Worm (Caenorhabditis elegans) whole organism, L4 larva: Measurements from ENCODE around the gene ndub-3.

Experiments
- F26F4.8 ChIP-seq: fragments of 200-800 bp; sonication (Bioruptor generic); conservative IDR thresholded peaks from 2 replicates; pipeline ENCODE4 v1.3.6; 2022; ENCODE audit warnings: missing genetic modification characterization, missing compliant biosample characterization
- F37D6.2 ChIP-seq: sonication (generic microtip); optimal IDR thresholded peaks from 2 replicates; lab custom pipeline; 2016; ENCODE audit warnings: mild to moderate bottlenecking, missing genetic modification characterization, missing compliant biosample characterization
- T20F7.1 ChIP-seq: fragments of 200-800 bp; sonication (Bioruptor generic); optimal IDR thresholded peaks from 2 replicates; lab custom pipeline; 2018; ENCODE audit warnings: mild to moderate bottlenecking, missing genetic modification characterization, missing compliant biosample characterization
- Y105C5A.15 ChIP-seq: fragments of 200-800 bp; sonication (Bioruptor generic); IDR thresholded peaks from 2 replicates; pipeline ENCODE4 v1.3.6; 2022; ENCODE audit warnings: missing genetic modification characterization, missing compliant biosample characterization
- Y5F2A.4 ChIP-seq: fragments of 200-800 bp; sonication (Bioruptor generic); optimal IDR thresholded peaks from 2 replicates; lab custom pipeline; 2018; ENCODE audit warnings: mild to moderate bottlenecking, missing genetic modification characterization, missing compliant biosample characterization
- ZK337.2 ChIP-seq: fragments of 200-800 bp; sonication (Bioruptor generic); IDR thresholded peaks from 2 replicates; pipeline ENCODE4 v1.3.6; 2022; ENCODE audit warnings: missing genetic modification reagents, missing genetic modification characterization, missing compliant biosample characterization
- daf-8 ChIP-seq: fragments of 200-800 bp; sonication (Bioruptor generic); IDR thresholded peaks from 2 replicates; pipeline ENCODE4 v1.3.6; 2022; ENCODE audit warnings: missing genetic modification characterization, missing compliant biosample characterization
- duxl-1 ChIP-seq: sonication (generic microtip); optimal IDR thresholded peaks from 2 replicates; lab custom pipeline; 2016; ENCODE audit warnings: mild to moderate bottlenecking, missing genetic modification characterization, moderate library complexity, missing compliant biosample characterization; ENCODE audit not compliant: poor library complexity
- dve-1 ChIP-seq: sonication (generic microtip); optimal IDR thresholded peaks from 2 replicates; lab custom pipeline; 2017; ENCODE audit warnings: antibody characterized with exemption, mild to moderate bottlenecking, missing genetic modification characterization, missing compliant biosample characterization; ENCODE audit not compliant: insufficient read depth
- fkh-10 ChIP-seq: fragments of 150-350 bp; optimal IDR thresholded peaks from 2 replicates; lab custom pipeline; 2014; ENCODE audit warnings: missing biosample characterization, missing genetic modification reagents, missing genetic modification characterization
- hlh-11 ChIP-seq: fragments of 200-800 bp; sonication (Bioruptor generic); optimal IDR thresholded peaks from 2 replicates; lab custom pipeline; 2018; ENCODE audit warnings: mild to moderate bottlenecking, missing genetic modification characterization, missing compliant biosample characterization
- hmg-1.1 ChIP-seq: fragments of 200-800 bp; sonication (Bioruptor generic); IDR thresholded peaks from 2 replicates; pipeline ENCODE4 v1.3.6; 2022; ENCODE audit warnings: missing genetic modification reagents, missing genetic modification characterization, missing compliant biosample characterization
- lim-7 ChIP-seq: fragments of 200-800 bp; sonication (Bioruptor generic); IDR thresholded peaks from 2 replicates; pipeline ENCODE4 v1.3.6; 2022; ENCODE audit warnings: missing genetic modification characterization, missing compliant biosample characterization
- lin-13 ChIP-seq: fragments of 150-350 bp; optimal IDR thresholded peaks from 2 replicates; lab custom pipeline; 2014; ENCODE audit warnings: missing biosample characterization, missing genetic modification reagents, missing genetic modification characterization
- lin-15B ChIP-seq: fragments of 150-350 bp; sonication (generic microtip); optimal IDR thresholded peaks from 3 replicates; lab custom pipeline; 2014; ENCODE audit warnings: missing biosample characterization, missing genetic modification characterization
- lin-29 ChIP-seq: fragments of 200-800 bp; sonication (Bioruptor generic); IDR thresholded peaks from 2 replicates; pipeline ENCODE4 v1.3.6; 2022; ENCODE audit warnings: missing genetic modification reagents, missing genetic modification characterization, missing compliant biosample characterization
- lir-3 ChIP-seq: sonication (generic microtip); optimal IDR thresholded peaks from 2 replicates; lab custom pipeline; 2016; ENCODE audit warnings: mild to moderate bottlenecking, missing genetic modification characterization, missing compliant biosample characterization
- lsy-2 ChIP-seq, 2 experiments: fragments of 150-350 bp in 1 of 2; sonication (generic microtip) in 1 of 2; optimal IDR thresholded peaks; 2 replicates each; lab custom pipeline; 2014 to 2017; ENCODE audit warnings: missing biosample characterization in 2 of 2, missing genetic modification characterization in 2 of 2
- madf-9 ChIP-seq: fragments of 200-800 bp; sonication (Bioruptor generic); conservative IDR thresholded peaks from 2 replicates; pipeline ENCODE4 v1.3.6; 2022; ENCODE audit warnings: missing genetic modification reagents, missing genetic modification characterization, missing compliant biosample characterization
- mdl-1 ChIP-seq, 2 experiments: fragments of 150-350 bp in 1 of 2; sonication (generic microtip) in 1 of 2; optimal IDR thresholded peaks; 2 replicates each; lab custom pipeline; 2014 to 2017; ENCODE audit warnings: missing biosample characterization in 2 of 2, missing genetic modification characterization in 2 of 2
- mep-1 ChIP-seq: fragments of 150-350 bp; sonication (generic microtip); optimal IDR thresholded peaks from 3 replicates; lab custom pipeline; 2014; ENCODE audit warnings: missing biosample characterization, missing genetic modification characterization
- mes-2 ChIP-seq: sonication (generic microtip); optimal IDR thresholded peaks from 2 replicates; lab custom pipeline; 2016; ENCODE audit warnings: missing genotype, mild to moderate bottlenecking, missing genetic modification characterization, missing compliant biosample characterization; ENCODE audit not compliant: poor library complexity, severe bottlenecking
- nhr-102 ChIP-seq: sonication (generic microtip); optimal IDR thresholded peaks from 2 replicates; lab custom pipeline; 2016; ENCODE audit warnings: mild to moderate bottlenecking, missing genetic modification characterization, moderate library complexity, missing compliant biosample characterization
- nhr-237 ChIP-seq: sonication (generic microtip); optimal IDR thresholded peaks from 2 replicates; lab custom pipeline; 2017; ENCODE audit warnings: missing biosample characterization, missing genetic modification characterization
- nhr-42 ChIP-seq: fragments of 200-800 bp; sonication (Bioruptor generic); IDR thresholded peaks from 2 replicates; pipeline ENCODE4 v1.3.6; 2022; ENCODE audit warnings: missing genetic modification characterization, missing compliant biosample characterization
- nhr-48 ChIP-seq: sonication (generic microtip); optimal IDR thresholded peaks from 2 replicates; lab custom pipeline; 2016; ENCODE audit warnings: mild to moderate bottlenecking, missing genetic modification characterization, missing compliant biosample characterization
- nhr-6 ChIP-seq: fragments of 150-350 bp; optimal IDR thresholded peaks from 2 replicates; lab custom pipeline; 2014; ENCODE audit warnings: missing biosample characterization, missing genetic modification characterization
- nhr-77 ChIP-seq: fragments of 150-350 bp; optimal IDR thresholded peaks from 2 replicates; lab custom pipeline; 2014; ENCODE audit warnings: missing biosample characterization, missing genetic modification characterization
- rbr-2 ChIP-seq: sonication (generic microtip); optimal IDR thresholded peaks from 2 replicates; lab custom pipeline; 2016; ENCODE audit warnings: missing genotype, missing genetic modification characterization, missing compliant biosample characterization
- saeg-2 ChIP-seq: fragments of 200-800 bp; sonication (Bioruptor generic); IDR thresholded peaks from 2 replicates; pipeline ENCODE4 v1.3.6; 2022; ENCODE audit warnings: missing genetic modification reagents, missing genetic modification characterization, missing compliant biosample characterization
- snpc-4 ChIP-seq: fragments of 150-350 bp; optimal IDR thresholded peaks from 2 replicates; lab custom pipeline; 2014; ENCODE audit warnings: missing biosample characterization, missing genetic modification characterization
- spr-1 ChIP-seq: sonication (generic microtip); optimal IDR thresholded peaks from 2 replicates; lab custom pipeline; 2016; ENCODE audit warnings: mild to moderate bottlenecking, missing genetic modification characterization, missing compliant biosample characterization
- spr-3 ChIP-seq: fragments of 200-800 bp; sonication (Bioruptor generic); optimal IDR thresholded peaks from 2 replicates; lab custom pipeline; 2018; ENCODE audit warnings: mild to moderate bottlenecking, missing genetic modification characterization, missing compliant biosample characterization
- unc-130 ChIP-seq: sonication (generic microtip); optimal IDR thresholded peaks from 2 replicates; lab custom pipeline; 2016; ENCODE audit warnings: missing genetic modification reagents, missing genetic modification characterization, missing compliant biosample characterization
- unc-39 ChIP-seq: sonication (generic microtip); optimal IDR thresholded peaks from 2 replicates; lab custom pipeline; 2017; ENCODE audit warnings: missing biosample characterization, missing genetic modification characterization
- unc-62 ChIP-seq, 3 experiments: fragments of 150-350 bp in 1 of 3; sonication (generic microtip); optimal IDR thresholded peaks in 2 of 3; peaks in 1 of 3; 1 replicate in 1 of 3; 2 replicates in 2 of 3; lab custom pipeline; 2014 to 2017; ENCODE audit warnings: missing biosample characterization in 3 of 3, missing genetic modification characterization in 3 of 3, missing genetic modification reagents in 3 of 3, missing genotype in 1 of 3
- vab-7 ChIP-seq: fragments of 200-800 bp; sonication (Bioruptor generic); IDR thresholded peaks from 2 replicates; pipeline ENCODE4 v1.3.6; 2022; ENCODE audit warnings: missing genetic modification reagents, missing genetic modification characterization, missing compliant biosample characterization
- zfp-2 ChIP-seq: sonication (generic microtip); optimal IDR thresholded peaks from 2 replicates; lab custom pipeline; 2016; ENCODE audit warnings: mild to moderate bottlenecking, missing genetic modification characterization, missing compliant biosample characterization

The ndub-3 gene

DNA sequence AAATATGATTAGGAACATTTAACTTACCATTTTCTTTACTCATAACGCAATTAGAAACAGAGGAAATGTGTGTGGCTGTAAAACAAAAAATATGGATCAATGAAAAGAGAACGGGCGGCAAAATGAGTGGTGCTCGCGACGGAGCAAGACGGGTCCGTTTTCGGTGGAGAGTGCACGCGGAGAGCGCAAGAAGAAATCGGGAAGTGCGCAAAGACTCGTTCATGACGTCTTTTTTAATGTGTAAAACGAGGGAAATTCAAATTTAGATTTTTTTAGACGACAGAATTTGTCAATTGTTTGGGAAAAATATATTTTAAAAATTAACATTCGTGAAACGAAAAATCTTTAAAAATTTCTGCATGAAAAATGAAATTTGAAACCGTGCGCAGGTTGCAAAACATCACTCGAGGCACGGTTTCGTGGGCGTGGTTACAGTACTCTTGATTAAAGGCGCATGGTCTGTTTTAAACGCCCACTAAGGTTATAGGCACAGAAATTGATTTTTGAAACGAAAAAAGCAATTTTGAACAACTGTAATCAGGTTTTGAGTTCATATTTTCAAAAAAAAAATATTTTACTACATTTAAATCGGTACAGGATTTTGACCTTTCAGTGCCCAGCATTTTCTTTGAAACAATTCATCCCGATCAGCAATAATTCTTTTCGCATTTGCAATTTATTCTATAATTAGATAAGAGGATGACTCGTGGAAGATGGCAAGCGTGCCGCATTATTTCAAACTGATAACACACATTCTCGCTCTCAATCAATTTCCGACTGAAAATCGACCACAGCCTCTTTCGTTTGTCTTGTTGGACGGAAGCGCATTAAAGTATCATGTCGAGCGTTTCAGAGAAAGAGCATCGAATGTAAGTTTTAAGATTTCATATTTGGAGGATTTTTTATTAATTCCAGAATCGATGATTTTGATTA, 4.8 kb upstream of the ndub-3 start, which contains the start of the genes szy-20 and C18E9.5 (continued):
- TF ChIP-seq vab-7 (0 out of 2 replicates have a peak, but pooled peaks have one; percentile 13), daf-8 (GFP tag; lab: Robert Waterston, UW) (no peak), mes-2 (tag; lab: Kevin White, UChicago) (peak; percentile 75), spr-3 (GFP tag; lab: Kevin White, UChicago) (no peak), T20F7.1 (GFP tag; lab: Kevin White, UChicago) (peak; percentile 87), dve-1 (tag; lab: Kevin White, UChicago) (peak; percentile 60), hlh-11 (peak; percentile 48), Y5F2A.4 (GFP tag; lab: Kevin White, UChicago) (no peak), fkh-10 (GFP tag; lab: Kevin White, UChicago) (peak; percentile 52), nhr-237 (tag; lab: Kevin White, UChicago) (no peak), zfp-2 (tag; lab: Kevin White, UChicago) (no peak), hmg-1.1 (GFP tag; lab: Robert Waterston, UW) (peak; percentile 70), spr-1 (tag; lab: Kevin White, UChicago) (no peak), nhr-42 (peak; percentile 52; the same call in 1 of the 2 replicates), lin-13 (GFP tag; lab: Kevin White, UChicago) (no peak), lin-29 (GFP tag; lab: Robert Waterston, UW) (no peak), unc-62 (GFP tag; optimal IDR thresholded peaks at IDR 0.05 in 1 of 2; lab: Kevin White, UChicago) (peak in 1 of 2 experiments; percentile 68), unc-62 (tag; optimal IDR thresholded peaks at IDR 0.05; lab: Kevin White, UChicago) (no peak), nhr-102 (tag; lab: Kevin White, UChicago) (peak; percentile 47), duxl-1 (tag; lab: Kevin White, UChicago) (no peak), nhr-6 (tag; lab: Kevin White, UChicago) (peak; percentile 46), madf-9 (GFP tag; lab: Robert Waterston, UW) (0 out of 2 replicates have a peak, but pooled peaks have one; percentile 14), mep-1 (tag; lab: Kevin White, UChicago) (peak; percentile 82), F26F4.8 (GFP tag; lab: Robert Waterston, UW) (no peak), lin-15B (no peak), Y105C5A.15 (no peak), lir-3 (tag; lab: Kevin White, UChicago) (no peak), nhr-77 (tag; lab: Kevin White, UChicago) (peak; percentile 43), rbr-2 (peak; percentile 84), lsy-2 (tag; optimal IDR thresholded peaks at IDR 0.05; lab: Kevin White, UChicago) (peak; percentile 9 to 92), F37D6.2 (tag; lab: Kevin White, UChicago) (peak; percentile 65), nhr-48 (peak; percentile 14), lim-7 (GFP tag; lab: Robert Waterston, UW) (no peak), saeg-2 (GFP tag; lab: Robert Waterston, UW) (0 out of 2 replicates have a peak, but pooled peaks have one; percentile 34), mdl-1 (tag; optimal IDR thresholded peaks at IDR 0.05; lab: Kevin White, UChicago) (peak in 1 of 2 experiments; percentile 57), snpc-4 (tag; lab: Kevin White, UChicago) (no peak), ZK337.2 (no peak), unc-130 (GFP tag; lab: Kevin White, UChicago) (peak; percentile 55), unc-39 (tag; lab: Kevin White, UChicago) (no peak)
